Worm (Caenorhabditis elegans) whole organism, L4 larva: ENCODE measurements around the gene nlp-43.

Source experiments
- F10B5.3 ChIP-seq: sonication (generic microtip); optimal IDR thresholded peaks from 2 replicates; lab custom pipeline; 2016; ENCODE audit warnings: mild to moderate bottlenecking, missing genetic modification characterization, missing compliant biosample characterization
- F26F4.8 ChIP-seq: fragments of 200-800 bp; sonication (Bioruptor generic); conservative IDR thresholded peaks from 2 replicates; pipeline ENCODE4 v1.3.6; 2022; ENCODE audit warnings: missing genetic modification characterization, missing compliant biosample characterization
- F37D6.2 ChIP-seq: sonication (generic microtip); optimal IDR thresholded peaks from 2 replicates; lab custom pipeline; 2016; ENCODE audit warnings: mild to moderate bottlenecking, missing genetic modification characterization, missing compliant biosample characterization
- R02D3.7 ChIP-seq: fragments of 150-350 bp; sonication (generic microtip); optimal IDR thresholded peaks from 3 replicates; lab custom pipeline; 2014; ENCODE audit warnings: missing biosample characterization, missing genetic modification characterization
- T20F7.1 ChIP-seq: fragments of 200-800 bp; sonication (Bioruptor generic); optimal IDR thresholded peaks from 2 replicates; lab custom pipeline; 2018; ENCODE audit warnings: mild to moderate bottlenecking, missing genetic modification characterization, missing compliant biosample characterization
- Y5F2A.4 ChIP-seq: fragments of 200-800 bp; sonication (Bioruptor generic); optimal IDR thresholded peaks from 2 replicates; lab custom pipeline; 2018; ENCODE audit warnings: mild to moderate bottlenecking, missing genetic modification characterization, missing compliant biosample characterization
- ZK337.2 ChIP-seq: fragments of 200-800 bp; sonication (Bioruptor generic); IDR thresholded peaks from 2 replicates; pipeline ENCODE4 v1.3.6; 2022; ENCODE audit warnings: missing genetic modification reagents, missing genetic modification characterization, missing compliant biosample characterization
- ZK546.5 ChIP-seq, 2 experiments: sonication (generic microtip); optimal IDR thresholded peaks; 2 replicates each; lab custom pipeline; 2017; ENCODE audit warnings: missing biosample characterization in 2 of 2, missing genetic modification characterization in 2 of 2
- aly-2 ChIP-seq: sonication (generic microtip); optimal IDR thresholded peaks from 2 replicates; lab custom pipeline; 2018; ENCODE audit warnings: missing biosample characterization, missing genetic modification characterization
- arid-1 ChIP-seq: fragments of 200-800 bp; sonication (Bioruptor generic); conservative IDR thresholded peaks from 2 replicates; pipeline ENCODE4 v1.3.6; 2022; ENCODE audit warnings: missing genetic modification reagents, missing genetic modification characterization, missing compliant biosample characterization
- attf-4 ChIP-seq: sonication (generic microtip); optimal IDR thresholded peaks from 3 replicates; lab custom pipeline; 2017; ENCODE audit warnings: missing biosample characterization, missing genetic modification characterization
- ceh-20 ChIP-seq: fragments of 200-800 bp; sonication (Bioruptor generic); IDR thresholded peaks from 2 replicates; pipeline ENCODE4 v1.3.6; 2022; ENCODE audit warnings: missing genetic modification reagents, missing genetic modification characterization, missing compliant biosample characterization
- ctbp-1 ChIP-seq: fragments of 200-800 bp; sonication (Bioruptor generic); IDR thresholded peaks from 2 replicates; pipeline ENCODE4 v1.3.6; 2022; ENCODE audit warnings: missing genetic modification reagents, missing genetic modification characterization, missing compliant biosample characterization
- daf-12 ChIP-seq: fragments of 150-350 bp; optimal IDR thresholded peaks from 2 replicates; lab custom pipeline; 2014; ENCODE audit warnings: missing biosample characterization, missing genetic modification reagents, missing genetic modification characterization
- dmd-6 ChIP-seq: fragments of 200-800 bp; sonication (Bioruptor generic); IDR thresholded peaks from 2 replicates; pipeline ENCODE4 v1.3.6; 2022; ENCODE audit warnings: missing genetic modification reagents, missing genetic modification characterization, missing compliant biosample characterization
- dmd-9 ChIP-seq: fragments of 200-800 bp; sonication (Bioruptor generic); IDR thresholded peaks from 2 replicates; pipeline ENCODE4 v1.3.6; 2022; ENCODE audit warnings: missing genetic modification reagents, missing genetic modification characterization, missing compliant biosample characterization
- fos-1 ChIP-seq: fragments of 150-350 bp; optimal IDR thresholded peaks from 2 replicates; lab custom pipeline; 2014; ENCODE audit warnings: missing biosample characterization, missing genetic modification characterization
- gei-8 ChIP-seq: fragments of 200-800 bp; sonication (Bioruptor generic); optimal IDR thresholded peaks from 2 replicates; lab custom pipeline; 2018; ENCODE audit warnings: mild to moderate bottlenecking, missing genetic modification characterization, missing compliant biosample characterization
- hlh-30 ChIP-seq: sonication (generic microtip); optimal IDR thresholded peaks from 2 replicates; lab custom pipeline; 2017; ENCODE audit warnings: antibody characterized with exemption, mild to moderate bottlenecking, missing genetic modification characterization, missing compliant biosample characterization; ENCODE audit not compliant: insufficient read depth
- lin-1 ChIP-seq: fragments of 200-800 bp; sonication (Bioruptor generic); IDR thresholded peaks from 2 replicates; pipeline ENCODE4 v1.3.6; 2022; ENCODE audit warnings: missing genetic modification reagents, missing genetic modification characterization, missing compliant biosample characterization
- lin-29 ChIP-seq: fragments of 200-800 bp; sonication (Bioruptor generic); IDR thresholded peaks from 2 replicates; pipeline ENCODE4 v1.3.6; 2022; ENCODE audit warnings: missing genetic modification reagents, missing genetic modification characterization, missing compliant biosample characterization
- madf-5 ChIP-seq, 2 experiments: fragments of 200-800 bp; sonication (Bioruptor generic); IDR thresholded peaks; 2 replicates each; pipeline ENCODE4 v1.3.6; 2022; ENCODE audit warnings: missing compliant biosample characterization in 2 of 2, missing genetic modification characterization in 2 of 2
- mdt-29 ChIP-seq: fragments of 200-800 bp; sonication (Bioruptor generic); IDR thresholded peaks from 2 replicates; pipeline ENCODE4 v1.3.6; 2022; ENCODE audit warnings: missing genetic modification reagents, missing genetic modification characterization, missing compliant biosample characterization
- mes-2 ChIP-seq: sonication (generic microtip); optimal IDR thresholded peaks from 2 replicates; lab custom pipeline; 2016; ENCODE audit warnings: missing genotype, mild to moderate bottlenecking, missing genetic modification characterization, missing compliant biosample characterization; ENCODE audit not compliant: poor library complexity, severe bottlenecking
- mxl-3 ChIP-seq: fragments of 200-800 bp; sonication (Bioruptor generic); optimal IDR thresholded peaks from 2 replicates; lab custom pipeline; 2018; ENCODE audit warnings: mild to moderate bottlenecking, missing genetic modification characterization, missing compliant biosample characterization
- nhr-25 ChIP-seq: sonication (generic microtip); optimal IDR thresholded peaks from 2 replicates; lab custom pipeline; 2017; ENCODE audit warnings: missing genetic modification characterization, mild to moderate bottlenecking, missing compliant biosample characterization, antibody characterized with exemption, moderate library complexity, borderline replicate concordance; ENCODE audit not compliant: insufficient read depth
- nhr-42 ChIP-seq: fragments of 200-800 bp; sonication (Bioruptor generic); IDR thresholded peaks from 2 replicates; pipeline ENCODE4 v1.3.6; 2022; ENCODE audit warnings: missing genetic modification characterization, missing compliant biosample characterization
- nhr-48 ChIP-seq: sonication (generic microtip); optimal IDR thresholded peaks from 2 replicates; lab custom pipeline; 2016; ENCODE audit warnings: mild to moderate bottlenecking, missing genetic modification characterization, missing compliant biosample characterization
- nhr-6 ChIP-seq: fragments of 150-350 bp; optimal IDR thresholded peaks from 2 replicates; lab custom pipeline; 2014; ENCODE audit warnings: missing biosample characterization, missing genetic modification characterization
- pqm-1 ChIP-seq: sonication (generic microtip); optimal IDR thresholded peaks from 2 replicates; lab custom pipeline; 2017; ENCODE audit warnings: missing biosample characterization, missing genetic modification characterization
- rbr-2 ChIP-seq: sonication (generic microtip); optimal IDR thresholded peaks from 2 replicates; lab custom pipeline; 2016; ENCODE audit warnings: missing genotype, missing genetic modification characterization, missing compliant biosample characterization
- saeg-2 ChIP-seq: fragments of 200-800 bp; sonication (Bioruptor generic); IDR thresholded peaks from 2 replicates; pipeline ENCODE4 v1.3.6; 2022; ENCODE audit warnings: missing genetic modification reagents, missing genetic modification characterization, missing compliant biosample characterization
- unc-130 ChIP-seq: sonication (generic microtip); optimal IDR thresholded peaks from 2 replicates; lab custom pipeline; 2016; ENCODE audit warnings: missing genetic modification reagents, missing genetic modification characterization, missing compliant biosample characterization
- vab-7 ChIP-seq: fragments of 200-800 bp; sonication (Bioruptor generic); IDR thresholded peaks from 2 replicates; pipeline ENCODE4 v1.3.6; 2022; ENCODE audit warnings: missing genetic modification reagents, missing genetic modification characterization, missing compliant biosample characterization
- zfp-3 ChIP-seq: fragments of 200-800 bp; sonication (Bioruptor generic); conservative IDR thresholded peaks from 2 replicates; pipeline ENCODE4 v1.3.6; 2022; ENCODE audit warnings: missing genetic modification reagents, missing genetic modification characterization, missing compliant biosample characterization
- zip-2 ChIP-seq: fragments of 150-350 bp; optimal IDR thresholded peaks from 2 replicates; lab custom pipeline; 2014; ENCODE audit warnings: missing biosample characterization, missing genetic modification characterization
- ztf-7 ChIP-seq: fragments of 150-350 bp; optimal IDR thresholded peaks from 2 replicates; lab custom pipeline; 2014; ENCODE audit warnings: missing biosample characterization, missing genetic modification characterization

The nlp-43 gene

DNA sequence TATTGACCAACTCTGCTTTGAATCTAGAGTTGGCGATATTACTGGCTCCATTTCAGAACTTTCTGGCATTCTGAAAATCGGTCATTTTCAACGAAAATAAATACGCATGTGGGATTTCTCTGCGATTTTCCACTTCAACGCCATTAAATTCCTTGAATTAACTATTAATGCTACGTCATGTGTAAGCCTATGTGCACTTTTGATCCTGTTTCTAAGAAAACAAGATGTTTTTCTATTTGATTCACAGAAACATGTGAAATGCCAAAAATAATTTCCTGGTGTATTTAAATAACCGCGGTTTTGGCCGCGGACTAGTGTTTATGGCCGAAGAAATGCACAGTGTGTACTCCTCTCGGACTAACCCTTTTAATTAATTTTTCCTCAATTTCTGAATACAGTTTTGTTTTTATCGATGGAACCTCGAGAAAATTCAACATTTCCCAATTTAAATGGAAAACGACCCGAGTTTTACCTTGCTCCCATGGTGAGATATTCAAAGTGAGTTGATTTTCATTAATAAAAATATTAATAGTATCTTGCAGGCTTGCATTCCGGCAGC lies 26.5 kb downstream of the nlp-43 start, which contains the start of the genes C45G9.11 and C45G9.2 (continued):
- no peak for TF ChIP-seq ceh-20 (GFP tag; lab: Robert Waterston, UW)
- TF ChIP-seq arid-1 (GFP tag; lab: Robert Waterston, UW) = no peak
- TF ChIP-seq nhr-6 = peak; percentile 46
- no peak for TF ChIP-seq F10B5.3 (tag; lab: Kevin White, UChicago)
- TF ChIP-seq zip-2 (tag; lab: Kevin White, UChicago) = no peak
- no peak for TF ChIP-seq pqm-1 (tag; lab: Kevin White, UChicago)
- TF ChIP-seq T20F7.1 (GFP tag; lab: Kevin White, UChicago) = peak; percentile 44
- TF ChIP-seq ZK546.5 (tag; optimal IDR thresholded peaks at IDR 0.05; lab: Kevin White, UChicago) = no peak
- TF ChIP-seq gei-8 = no peak
- TF ChIP-seq F37D6.2 (tag; lab: Kevin White, UChicago) = peak; percentile 41
- peak; percentile 24 for TF ChIP-seq ztf-7 (tag; lab: Kevin White, UChicago)
- peak; percentile 84 for TF ChIP-seq dmd-9 (GFP tag; lab: Robert Waterston, UW)
- TF ChIP-seq hlh-30 (tag; lab: Kevin White, UChicago) = no peak
- TF ChIP-seq saeg-2 = no peak
- no peak for TF ChIP-seq lin-1 (GFP tag; lab: Robert Waterston, UW)
- peak; percentile 99 for TF ChIP-seq mes-2
- TF ChIP-seq rbr-2 (tag; lab: Kevin White, UChicago) = peak; percentile 49
- no peak for TF ChIP-seq nhr-48 (tag; lab: Kevin White, UChicago)
- peak; percentile 54; the same call in 1 of the 2 replicates for TF ChIP-seq dmd-6
- peak; percentile 89 for TF ChIP-seq ZK337.2 (GFP tag; lab: Robert Waterston, UW)
- 0 out of 2 replicates have a peak, but pooled peaks have one; percentile 12 for TF ChIP-seq ctbp-1 (GFP tag; lab: Robert Waterston, UW)

DNA sequence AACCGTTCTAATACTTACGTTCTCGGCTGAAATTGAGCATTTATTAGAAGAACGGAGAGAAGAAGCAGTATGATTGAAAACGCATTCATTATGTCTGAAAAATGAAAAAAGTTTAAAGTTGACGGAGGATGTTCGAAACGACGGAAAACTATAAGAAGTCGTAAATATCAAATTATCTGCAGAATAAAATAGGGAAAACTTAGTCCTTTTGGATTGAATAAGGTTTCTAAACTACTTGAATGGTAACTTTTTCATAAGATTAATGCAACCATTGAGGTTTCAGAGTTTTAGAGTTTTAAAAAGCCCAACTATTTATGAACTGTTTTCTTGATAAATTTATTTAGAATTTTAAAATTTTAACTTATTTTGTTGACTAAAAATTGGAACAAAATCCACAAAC lies 29.3 kb downstream of the nlp-43 start, which contains the start of gene C45G9.12:
TSS of gene C45G9.12 (minus strand) at position 101 of the 400 bp plus-strand sequence.
- TF ChIP-seq lin-29 (no peak), aly-2 (tag; lab: Kevin White, UChicago) (no peak), madf-5 (GFP tag; IDR thresholded peaks at IDR 0.05; lab: Robert Waterston, UW) (no peak), nhr-25 (tag; lab: Kevin White, UChicago) (no peak), unc-130 (GFP tag; lab: Kevin White, UChicago) (no peak), nhr-42 (GFP tag; lab: Robert Waterston, UW) (no peak), saeg-2 (no peak), T20F7.1 (GFP tag; lab: Kevin White, UChicago) (no peak), daf-12 (tag; lab: Kevin White, UChicago) (no peak), vab-7 (GFP tag; lab: Robert Waterston, UW) (no peak), R02D3.7 (tag; lab: Kevin White, UChicago) (no peak), mdt-29 (GFP tag; lab: Robert Waterston, UW) (no peak), mxl-3 (GFP tag; lab: Kevin White, UChicago) (no peak), F26F4.8 (GFP tag; lab: Robert Waterston, UW) (no peak), fos-1 (tag; lab: Kevin White, UChicago) (no peak), Y5F2A.4 (no peak), zfp-3 (GFP tag; lab: Robert Waterston, UW) (no peak)

DNA sequence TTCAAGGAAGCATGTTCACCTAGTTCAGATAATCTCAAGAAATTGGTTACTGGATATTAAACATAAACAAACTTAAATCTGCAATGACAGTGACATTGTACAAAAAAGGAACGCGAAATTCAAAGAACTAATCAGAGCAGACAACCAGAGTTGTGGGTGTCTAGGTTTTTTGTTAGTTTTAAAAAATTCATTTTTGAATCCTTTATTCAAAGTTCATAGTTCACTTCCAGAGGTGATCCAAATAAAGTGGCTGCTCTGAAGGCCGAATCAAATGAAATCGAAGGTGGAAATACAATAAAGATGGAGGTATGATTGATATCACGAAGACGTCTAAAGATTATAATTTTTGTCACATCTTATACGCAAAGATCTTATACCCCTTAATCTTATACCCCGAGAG lies 32.2 kb downstream of the nlp-43 start, which contains the start of gene ttbk-6:
TSS of gene ttbk-6 (plus strand) at position 301 of the 400 bp plus-strand sequence.
- no peak for TF ChIP-seq saeg-2
- no peak for TF ChIP-seq attf-4 (tag; lab: Kevin White, UChicago)
- no peak for TF ChIP-seq fos-1 (tag; lab: Kevin White, UChicago)
